Worm (Caenorhabditis elegans) whole organism, young adult: ENCODE data around the gene F55G1.7.

Experiments
- C06A6.2 ChIP-seq: fragments of 200-800 bp; sonication (Bioruptor generic); conservative IDR thresholded peaks from 2 replicates; pipeline ENCODE4 v1.3.6; 2022; ENCODE audit warnings: missing genetic modification characterization, missing compliant biosample characterization
- F55B11.4 ChIP-seq: sonication (generic microtip); optimal IDR thresholded peaks from 2 replicates; lab custom pipeline; 2016; ENCODE audit warnings: missing compliant biosample characterization, missing genetic modification characterization, borderline replicate concordance; ENCODE audit not compliant: insufficient read depth
- F57A8.1 ChIP-seq: fragments of 200-800 bp; sonication (Bioruptor generic); optimal IDR thresholded peaks from 2 replicates; lab custom pipeline; 2018; ENCODE audit warnings: mild to moderate bottlenecking, missing genetic modification characterization, moderate library complexity, missing compliant biosample characterization
- F57C9.4 ChIP-seq: sonication (generic microtip); optimal IDR thresholded peaks from 2 replicates; lab custom pipeline; 2017; ENCODE audit warnings: mild to moderate bottlenecking, missing genetic modification characterization, missing compliant biosample characterization
- T26A5.8 ChIP-seq: sonication (generic microtip); optimal IDR thresholded peaks from 2 replicates; lab custom pipeline; 2016; ENCODE audit warnings: missing genetic modification characterization, missing compliant biosample characterization
- ZK185.1 ChIP-seq: sonication (generic microtip); optimal IDR thresholded peaks from 2 replicates; lab custom pipeline; 2016; ENCODE audit warnings: mild to moderate bottlenecking, missing genetic modification characterization, missing compliant biosample characterization; ENCODE audit not compliant: poor library complexity, severe bottlenecking
- ama-1 ChIP-seq, 3 experiments: fragments of 150-350 bp in 1 of 3; sonication (generic microtip) in 2 of 3; optimal IDR thresholded peaks; 2 replicates each; lab custom pipeline; 2014 to 2018; ENCODE audit warnings: missing biosample characterization in 2 of 3, missing genetic modification characterization in 2 of 3, missing genetic modification reagents in 2 of 3
- atf-7 ChIP-seq: sonication (generic microtip); optimal IDR thresholded peaks from 2 replicates; lab custom pipeline; 2017; ENCODE audit warnings: mild to moderate bottlenecking, missing genetic modification characterization, missing compliant biosample characterization
- attf-5 ChIP-seq: fragments of 200-800 bp; sonication (Bioruptor generic); optimal IDR thresholded peaks from 2 replicates; lab custom pipeline; 2018; ENCODE audit warnings: mild to moderate bottlenecking, missing genetic modification characterization, missing compliant biosample characterization
- bed-2 ChIP-seq: fragments of 200-800 bp; sonication (Bioruptor generic); IDR thresholded peaks from 2 replicates; pipeline ENCODE4 v1.3.6; 2022; ENCODE audit warnings: missing genetic modification reagents, missing genetic modification characterization, missing compliant biosample characterization
- cebp-1 ChIP-seq, 2 experiments: fragments of 200-800 bp in 1 of 2; sonication (Bioruptor generic) in 1 of 2; sonication (generic microtip) in 1 of 2; IDR thresholded peaks in 1 of 2; optimal IDR thresholded peaks in 1 of 2; 2 replicates each; pipeline versions ENCODE4 v1.3.6 to Lab custom; 2017 to 2022; ENCODE audit warnings: missing compliant biosample characterization in 2 of 2, missing genetic modification characterization in 2 of 2, mild to moderate bottlenecking in 1 of 2, missing genetic modification reagents in 1 of 2, moderate library complexity in 1 of 2
- ceh-100 ChIP-seq: fragments of 200-800 bp; sonication (Bioruptor generic); IDR thresholded peaks from 2 replicates; pipeline ENCODE4 v1.3.6; 2022; ENCODE audit warnings: missing genetic modification reagents, missing genetic modification characterization, missing compliant biosample characterization
- ceh-58 ChIP-seq: fragments of 200-800 bp; sonication (Bioruptor generic); IDR thresholded peaks from 2 replicates; pipeline ENCODE4 v1.3.6; 2022; ENCODE audit warnings: missing genetic modification characterization, missing compliant biosample characterization
- ceh-91 ChIP-seq: fragments of 200-800 bp; sonication (Bioruptor generic); IDR thresholded peaks from 2 replicates; pipeline ENCODE4 v1.3.6; 2022; ENCODE audit warnings: missing genetic modification reagents, missing genetic modification characterization, missing compliant biosample characterization
- die-1 ChIP-seq: sonication (generic microtip); optimal IDR thresholded peaks from 2 replicates; lab custom pipeline; 2016; ENCODE audit warnings: missing genotype, mild to moderate bottlenecking, missing genetic modification characterization, missing compliant biosample characterization
- dox-1 ChIP-seq: fragments of 200-800 bp; sonication (Bioruptor generic); IDR thresholded peaks from 2 replicates; pipeline ENCODE4 v1.3.6; 2022; ENCODE audit warnings: missing genetic modification reagents, missing genetic modification characterization, missing compliant biosample characterization
- dpff-1 ChIP-seq: sonication (generic microtip); optimal IDR thresholded peaks from 2 replicates; lab custom pipeline; 2017; ENCODE audit warnings: mild to moderate bottlenecking, missing genetic modification characterization, missing compliant biosample characterization
- dpl-1 ChIP-seq: fragments of 150-350 bp; optimal IDR thresholded peaks from 2 replicates; lab custom pipeline; 2014; ENCODE audit warnings: missing biosample characterization, missing genetic modification reagents, missing genetic modification characterization
- efl-1 ChIP-seq: fragments of 150-350 bp; optimal IDR thresholded peaks from 2 replicates; lab custom pipeline; 2014; ENCODE audit warnings: missing biosample characterization, missing genetic modification reagents, missing genetic modification characterization
- egl-44 ChIP-seq: fragments of 200-800 bp; sonication (Bioruptor generic); IDR thresholded peaks from 2 replicates; pipeline ENCODE4 v1.3.6; 2022; ENCODE audit warnings: missing genetic modification reagents, missing genetic modification characterization, missing compliant biosample characterization
- egrh-3 ChIP-seq: fragments of 200-800 bp; sonication (Bioruptor generic); IDR thresholded peaks from 2 replicates; pipeline ENCODE4 v1.3.6; 2022; ENCODE audit warnings: missing genetic modification reagents, missing genetic modification characterization, missing compliant biosample characterization
- ets-4 ChIP-seq: fragments of 200-800 bp; sonication (Bioruptor generic); optimal IDR thresholded peaks from 2 replicates; lab custom pipeline; 2018; ENCODE audit warnings: mild to moderate bottlenecking, missing genetic modification characterization, missing compliant biosample characterization
- hlh-12 ChIP-seq: sonication (generic microtip); optimal IDR thresholded peaks from 2 replicates; lab custom pipeline; 2016; ENCODE audit warnings: missing genetic modification characterization, missing compliant biosample characterization
- hlh-26 ChIP-seq: fragments of 200-800 bp; sonication (Bioruptor generic); conservative IDR thresholded peaks from 2 replicates; pipeline ENCODE4 v1.3.6; 2022; ENCODE audit warnings: missing genetic modification reagents, missing genetic modification characterization, missing compliant biosample characterization
- hrde-1 ChIP-seq: sonication (generic microtip); optimal IDR thresholded peaks from 2 replicates; lab custom pipeline; 2016; ENCODE audit warnings: missing genetic modification characterization, mild to moderate bottlenecking, missing compliant biosample characterization, moderate library complexity, missing genotype, missing genetic modification reagents, borderline replicate concordance
- lin-26 ChIP-seq: fragments of 200-800 bp; sonication (Bioruptor generic); IDR thresholded peaks from 2 replicates; pipeline ENCODE4 v1.3.6; 2022; ENCODE audit warnings: missing genetic modification reagents, missing genetic modification characterization, missing compliant biosample characterization
- lin-35 ChIP-seq, 3 experiments: fragments of 150-350 bp in 2 of 3; sonication (generic microtip) in 1 of 3; optimal IDR thresholded peaks; 2 replicates each; lab custom pipeline; 2014 to 2018; ENCODE audit warnings: missing biosample characterization in 3 of 3, missing genetic modification characterization in 3 of 3, missing genetic modification reagents in 3 of 3
- madf-6 ChIP-seq: fragments of 200-800 bp; sonication (Bioruptor generic); IDR thresholded peaks from 2 replicates; pipeline ENCODE4 v1.3.6; 2022; ENCODE audit warnings: missing genetic modification reagents, missing genetic modification characterization, missing compliant biosample characterization
- mxl-1 ChIP-seq: sonication (generic microtip); optimal IDR thresholded peaks from 2 replicates; lab custom pipeline; 2016; ENCODE audit warnings: missing genetic modification characterization, missing compliant biosample characterization
- nfya-1 ChIP-seq: sonication (generic microtip); optimal IDR thresholded peaks from 2 replicates; lab custom pipeline; 2017; ENCODE audit warnings: antibody characterized with exemption, missing compliant biosample characterization, missing genetic modification characterization, borderline replicate concordance; ENCODE audit not compliant: insufficient read depth
- nfyb-1 ChIP-seq: fragments of 200-800 bp; sonication (Bioruptor generic); IDR thresholded peaks from 2 replicates; pipeline ENCODE4 v1.3.6; 2022; ENCODE audit warnings: missing genetic modification reagents, missing genetic modification characterization, missing compliant biosample characterization
- nhr-90 ChIP-seq: sonication (generic microtip); optimal IDR thresholded peaks from 2 replicates; lab custom pipeline; 2016; ENCODE audit warnings: missing genotype, mild to moderate bottlenecking, missing genetic modification characterization, missing compliant biosample characterization
- rpc-1 ChIP-seq, 2 experiments: fragments of 150-350 bp in 1 of 2; sonication (generic microtip) in 1 of 2; optimal IDR thresholded peaks; 2 replicates each; lab custom pipeline; 2014 to 2018; ENCODE audit warnings: missing biosample characterization in 1 of 2, missing genetic modification characterization in 1 of 2, missing genetic modification reagents in 1 of 2, missing genotype in 1 of 2
- sdz-38 ChIP-seq: sonication (generic microtip); optimal IDR thresholded peaks from 2 replicates; lab custom pipeline; 2016; ENCODE audit warnings: missing genotype, missing genetic modification characterization, missing compliant biosample characterization
- snpc-1.1 ChIP-seq: sonication (generic microtip); optimal IDR thresholded peaks from 2 replicates; lab custom pipeline; 2017; ENCODE audit warnings: missing genetic modification characterization, mild to moderate bottlenecking, missing compliant biosample characterization, antibody characterized with exemption, moderate library complexity, missing genotype, missing genetic modification reagents; ENCODE audit not compliant: insufficient read depth
- snpc-1.3 ChIP-seq: sonication (generic microtip); optimal IDR thresholded peaks from 2 replicates; lab custom pipeline; 2017; ENCODE audit warnings: missing genetic modification characterization, mild to moderate bottlenecking, missing compliant biosample characterization, antibody characterized with exemption, moderate library complexity, missing genotype, missing genetic modification reagents; ENCODE audit not compliant: insufficient read depth
- snpc-3.4 ChIP-seq: sonication (generic microtip); optimal IDR thresholded peaks from 2 replicates; lab custom pipeline; 2017; ENCODE audit warnings: missing genetic modification characterization, mild to moderate bottlenecking, missing compliant biosample characterization, antibody characterized with exemption, moderate library complexity, missing genotype, missing genetic modification reagents
- snpc-4 ChIP-seq, 5 experiments: fragments of 150-350 bp in 1 of 5; sonication (generic microtip) in 4 of 5; optimal IDR thresholded peaks; 2 replicates each; lab custom pipeline; 2014 to 2018; ENCODE audit warnings: missing genetic modification characterization in 5 of 5, missing biosample characterization in 3 of 5, antibody characterized with exemption in 2 of 5, mild to moderate bottlenecking in 2 of 5, missing compliant biosample characterization in 2 of 5, missing genotype in 2 of 5, moderate library complexity in 2 of 5, missing genetic modification reagents in 1 of 5
- tlf-1 ChIP-seq: fragments of 200-800 bp; sonication (Bioruptor generic); optimal IDR thresholded peaks from 2 replicates; lab custom pipeline; 2018; ENCODE audit warnings: mild to moderate bottlenecking, missing genetic modification characterization, missing compliant biosample characterization
- unc-62 ChIP-seq: fragments of 150-350 bp; optimal IDR thresholded peaks from 2 replicates; lab custom pipeline; 2014; ENCODE audit warnings: missing biosample characterization, missing genetic modification reagents, missing genetic modification characterization
- zfh-2 ChIP-seq: fragments of 200-800 bp; sonication (Bioruptor generic); conservative IDR thresholded peaks from 2 replicates; pipeline ENCODE4 v1.3.6; 2022; ENCODE audit warnings: missing genetic modification reagents, missing genetic modification characterization, missing compliant biosample characterization
- ztf-22 ChIP-seq: fragments of 200-800 bp; sonication (Bioruptor generic); optimal IDR thresholded peaks from 2 replicates; lab custom pipeline; 2018; ENCODE audit warnings: mild to moderate bottlenecking, missing genetic modification characterization, moderate library complexity, missing compliant biosample characterization
- ztf-26 ChIP-seq: sonication (generic microtip); optimal IDR thresholded peaks from 2 replicates; lab custom pipeline; 2017; ENCODE audit warnings: missing genetic modification characterization, missing compliant biosample characterization

The F55G1.7 gene

DNA sequence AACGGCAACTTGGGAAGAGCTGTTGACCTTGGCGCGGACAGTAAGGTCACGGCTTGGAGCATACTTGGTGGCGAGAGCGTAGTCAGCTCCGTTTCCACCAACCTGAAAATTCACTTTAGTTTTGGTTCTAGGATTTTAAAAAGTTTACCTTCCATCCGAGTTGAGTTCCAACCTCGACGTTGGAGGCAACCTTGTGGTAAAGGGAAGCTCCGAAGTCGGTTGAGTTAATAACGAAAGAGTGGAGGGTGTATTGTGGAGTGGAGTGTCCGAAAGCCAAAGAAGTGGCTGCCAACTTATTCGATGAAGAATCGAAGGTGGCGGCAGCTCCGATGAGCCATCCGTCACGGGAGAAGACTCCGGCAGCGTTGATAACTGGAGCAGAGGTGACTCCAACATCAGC is 37.1 kb upstream of the F55G1.7 start (continued):
- TF ChIP-seq ets-4 (GFP tag; lab: Kevin White, UChicago) (peak; percentile 5), ZK185.1 (tag; lab: Kevin White, UChicago) (no peak), ama-1 (optimal IDR thresholded peaks at IDR 0.05; lab: Kevin White, UChicago) (no peak), ama-1 (GFP tag; optimal IDR thresholded peaks at IDR 0.05; lab: Kevin White, UChicago) (no peak)
- TF ChIP-seq, all 124 proteins: peak for 5

- TF ChIP-seq cebp-1 (GFP tag; IDR thresholded peaks at IDR 0.05; lab: Robert Waterston, UW) (no peak), cebp-1 (tag; optimal IDR thresholded peaks at IDR 0.05; lab: Kevin White, UChicago) (peak; percentile 65), atf-7 (tag; lab: Kevin White, UChicago) (no peak), ceh-91 (no peak), rpc-1 (optimal IDR thresholded peaks at IDR 0.05; lab: Kevin White, UChicago) (no peak), rpc-1 (tag; optimal IDR thresholded peaks at IDR 0.05; lab: Kevin White, UChicago) (no peak), F57A8.1 (GFP tag; lab: Kevin White, UChicago) (no peak), snpc-3.4 (tag; lab: Kevin White, UChicago) (peak; percentile 64), snpc-1.1 (tag; lab: Kevin White, UChicago) (no peak), egl-44 (GFP tag; lab: Robert Waterston, UW) (no peak), egrh-3 (GFP tag; lab: Robert Waterston, UW) (no peak), dox-1 (no peak), ztf-22 (peak; percentile 70), nhr-90 (tag; lab: Kevin White, UChicago) (peak; percentile 38), nfyb-1 (GFP tag; lab: Robert Waterston, UW) (0 out of 2 replicates have a peak, but pooled peaks have one; percentile 42), efl-1 (GFP tag; lab: Kevin White, UChicago) (no peak), attf-5 (GFP tag; lab: Kevin White, UChicago) (peak; percentile 1), snpc-1.3 (tag; lab: Kevin White, UChicago) (peak; percentile 78), bed-2 (GFP tag; lab: Robert Waterston, UW) (no peak), lin-26 (peak; percentile 55; the same call in 1 of the 2 replicates), ets-4 (GFP tag; lab: Kevin White, UChicago) (no peak), ztf-26 (tag; lab: Kevin White, UChicago) (peak; percentile 10), unc-62 (GFP tag; lab: Kevin White, UChicago) (no peak), hrde-1 (tag; lab: Kevin White, UChicago) (peak; percentile 78), snpc-4 (GFP tag; optimal IDR thresholded peaks at IDR 0.05; lab: Kevin White, UChicago) (no peak), snpc-4 (tag; optimal IDR thresholded peaks at IDR 0.05; lab: Kevin White, UChicago) (peak in 2 of 4 experiments; percentile 35 to 47), T26A5.8 (tag; lab: Kevin White, UChicago) (peak; percentile 68), nfya-1 (tag; lab: Kevin White, UChicago) (no peak), zfh-2 (GFP tag; lab: Robert Waterston, UW) (no peak), mxl-1 (peak; percentile 39), die-1 (no peak), dpl-1 (no peak), hlh-26 (GFP tag; lab: Robert Waterston, UW) (no peak), ceh-58 (GFP tag; lab: Robert Waterston, UW) (no peak), dpff-1 (no peak), C06A6.2 (GFP tag; lab: Robert Waterston, UW) (peak; percentile 48; the same call in 1 of the 2 replicates), tlf-1 (GFP tag; lab: Kevin White, UChicago) (peak; percentile 77), sdz-38 (no peak), F57C9.4 (tag; lab: Kevin White, UChicago) (peak; percentile 43), hlh-12 (tag; lab: Kevin White, UChicago) (no peak), madf-6 (GFP tag; lab: Robert Waterston, UW) (peak; percentile 48), lin-35 (GFP tag; optimal IDR thresholded peaks at IDR 0.05; lab: Kevin White, UChicago) (peak in 1 of 3 experiments; percentile 20), F55B11.4 (tag; lab: Kevin White, UChicago) (no peak), ceh-100 (GFP tag; lab: Robert Waterston, UW) (no peak)
Observed at ce11 chrIV:7505866-7506488, 36.3 kb upstream of the F55G1.7 start.
